Worm (Caenorhabditis elegans) whole organism, L1 larva: ENCODE results near the gene lsd-1.

ENCODE experiments used
- C04F5.9 ChIP-seq: sonication (generic microtip); optimal IDR thresholded peaks from 2 replicates; lab custom pipeline; 2016; ENCODE audit warnings: missing genetic modification characterization, missing compliant biosample characterization
- C34B4.2 ChIP-seq: sonication (generic microtip); optimal IDR thresholded peaks from 2 replicates; lab custom pipeline; 2017; ENCODE audit warnings: mild to moderate bottlenecking, missing genetic modification characterization, missing compliant biosample characterization
- F16B12.6 ChIP-seq: fragments of 150-350 bp; optimal IDR thresholded peaks from 2 replicates; lab custom pipeline; 2014; ENCODE audit warnings: missing biosample characterization, missing genetic modification characterization
- Y116A8C.19 ChIP-seq: sonication (generic microtip); optimal IDR thresholded peaks from 2 replicates; lab custom pipeline; 2016; ENCODE audit warnings: missing compliant biosample characterization, missing genetic modification characterization, borderline replicate concordance
- aly-2 ChIP-seq: fragments of 150-350 bp; optimal IDR thresholded peaks from 2 replicates; lab custom pipeline; 2014; ENCODE audit warnings: missing biosample characterization, missing genetic modification characterization
- ama-1 ChIP-seq: fragments of 150-350 bp; optimal IDR thresholded peaks from 2 replicates; lab custom pipeline; 2014
- blmp-1 ChIP-seq: fragments of 150-350 bp; optimal IDR thresholded peaks from 2 replicates; lab custom pipeline; 2014; ENCODE audit warnings: missing biosample characterization, missing genetic modification characterization
- ceh-63 ChIP-seq: fragments of 200-800 bp; sonication (Bioruptor generic); optimal IDR thresholded peaks from 2 replicates; lab custom pipeline; 2018; ENCODE audit warnings: mild to moderate bottlenecking, missing genetic modification characterization, missing compliant biosample characterization
- ceh-82 ChIP-seq, 3 experiments: fragments of 150-350 bp in 1 of 3; sonication (generic microtip) in 2 of 3; optimal IDR thresholded peaks; 2 replicates each; lab custom pipeline; 2014 to 2017; ENCODE audit warnings: missing biosample characterization in 3 of 3, missing genetic modification characterization in 3 of 3
- ceh-90 ChIP-seq: sonication (generic microtip); optimal IDR thresholded peaks from 2 replicates; lab custom pipeline; 2016; ENCODE audit warnings: missing genetic modification characterization, missing compliant biosample characterization
- ces-1 ChIP-seq: fragments of 150-350 bp; optimal IDR thresholded peaks from 2 replicates; lab custom pipeline; 2014; ENCODE audit warnings: missing biosample characterization, missing genetic modification reagents, missing genetic modification characterization
- dpl-1 ChIP-seq, 3 experiments: fragments of 150-350 bp in 2 of 3; sonication (generic microtip) in 1 of 3; optimal IDR thresholded peaks; 2 replicates each; lab custom pipeline; 2014 to 2017; ENCODE audit warnings: missing biosample characterization in 3 of 3, missing genetic modification characterization in 3 of 3, missing genetic modification reagents in 3 of 3
- efl-1 ChIP-seq, 4 experiments: fragments of 150-350 bp; optimal IDR thresholded peaks in 3 of 4; peaks in 1 of 4; 1 replicate in 1 of 4; 2 replicates in 3 of 4; lab custom pipeline; 2014; ENCODE audit warnings: missing biosample characterization in 2 of 4, missing genetic modification characterization in 2 of 4, missing genetic modification reagents in 2 of 4
- elt-2 ChIP-seq: sonication (generic microtip); optimal IDR thresholded peaks from 2 replicates; lab custom pipeline; 2016; ENCODE audit warnings: missing genetic modification characterization, mild to moderate bottlenecking, inconsistent platforms, missing compliant biosample characterization, missing genetic modification reagents
- elt-3 ChIP-seq, 6 experiments: fragments of 150-350 bp in 1 of 6; sonication (generic microtip); optimal IDR thresholded peaks; 2 replicates each; lab custom pipeline; 2017 to 2018; ENCODE audit warnings: missing biosample characterization in 6 of 6, missing genetic modification characterization in 6 of 6, inconsistent platforms in 1 of 6
- ets-5 ChIP-seq: fragments of 200-800 bp; sonication (Bioruptor generic); IDR thresholded peaks from 2 replicates; pipeline ENCODE4 v1.3.6; 2022; ENCODE audit warnings: missing genetic modification characterization, missing compliant biosample characterization
- fkh-4 ChIP-seq: sonication (generic microtip); optimal IDR thresholded peaks from 2 replicates; lab custom pipeline; 2016; ENCODE audit warnings: missing compliant biosample characterization, missing genetic modification characterization, borderline replicate concordance
- fkh-8 ChIP-seq: sonication (generic microtip); optimal IDR thresholded peaks from 2 replicates; lab custom pipeline; 2016; ENCODE audit warnings: mild to moderate bottlenecking, missing genetic modification characterization, missing compliant biosample characterization
- grh-1 ChIP-seq: fragments of 200-800 bp; sonication (Bioruptor generic); IDR thresholded peaks from 2 replicates; pipeline ENCODE4 v1.3.6; 2022; ENCODE audit warnings: missing genetic modification reagents, missing genetic modification characterization, missing compliant biosample characterization
- hlh-4 ChIP-seq: sonication (generic microtip); optimal IDR thresholded peaks from 2 replicates; lab custom pipeline; 2016; ENCODE audit warnings: mild to moderate bottlenecking, missing genetic modification characterization, missing compliant biosample characterization
- irx-1 ChIP-seq: sonication (generic microtip); optimal IDR thresholded peaks from 2 replicates; lab custom pipeline; 2016; ENCODE audit warnings: missing genetic modification characterization, missing compliant biosample characterization
- jun-1 ChIP-seq: fragments of 150-350 bp; optimal IDR thresholded peaks from 2 replicates; lab custom pipeline; 2014; ENCODE audit warnings: missing biosample characterization, missing genetic modification reagents, missing genetic modification characterization
- lin-14 ChIP-seq: fragments of 200-800 bp; sonication (Bioruptor generic); optimal IDR thresholded peaks from 2 replicates; lab custom pipeline; 2018; ENCODE audit warnings: mild to moderate bottlenecking, missing genetic modification characterization, moderate library complexity, missing compliant biosample characterization
- lin-35 ChIP-seq, 2 experiments: fragments of 150-350 bp; optimal IDR thresholded peaks; 2 replicates each; lab custom pipeline; 2014; ENCODE audit warnings: missing biosample characterization in 2 of 2, missing genetic modification characterization in 2 of 2, missing genetic modification reagents in 2 of 2
- lin-39 ChIP-seq: fragments of 150-350 bp; optimal IDR thresholded peaks from 2 replicates; lab custom pipeline; 2014; ENCODE audit warnings: missing biosample characterization, missing genetic modification reagents, missing genetic modification characterization
- lsy-2 ChIP-seq, 2 experiments: fragments of 150-350 bp; optimal IDR thresholded peaks; 2 replicates each; lab custom pipeline; 2014; ENCODE audit warnings: missing biosample characterization in 2 of 2, missing genetic modification characterization in 2 of 2
- nhr-19 ChIP-seq: fragments of 200-800 bp; sonication (Bioruptor generic); conservative IDR thresholded peaks from 2 replicates; pipeline ENCODE4 v1.3.6; 2022; ENCODE audit warnings: missing genetic modification characterization, missing compliant biosample characterization
- nhr-20 ChIP-seq: sonication (generic microtip); optimal IDR thresholded peaks from 2 replicates; lab custom pipeline; 2016; ENCODE audit warnings: mild to moderate bottlenecking, missing genetic modification characterization, missing compliant biosample characterization
- nhr-237 ChIP-seq: fragments of 150-350 bp; optimal IDR thresholded peaks from 2 replicates; lab custom pipeline; 2014; ENCODE audit warnings: missing biosample characterization, missing genetic modification characterization
- nhr-28 ChIP-seq: fragments of 150-350 bp; optimal IDR thresholded peaks from 2 replicates; lab custom pipeline; 2014; ENCODE audit warnings: missing biosample characterization, missing genetic modification characterization
- nhr-47 ChIP-seq: sonication (generic microtip); optimal IDR thresholded peaks from 2 replicates; lab custom pipeline; 2016; ENCODE audit warnings: mild to moderate bottlenecking, missing genetic modification characterization, moderate library complexity, missing compliant biosample characterization
- nhr-71 ChIP-seq: sonication (generic microtip); optimal IDR thresholded peaks from 2 replicates; lab custom pipeline; 2016; ENCODE audit warnings: mild to moderate bottlenecking, missing genetic modification characterization, moderate library complexity, missing compliant biosample characterization
- nhr-76 ChIP-seq: sonication (generic microtip); optimal IDR thresholded peaks from 2 replicates; lab custom pipeline; 2017; ENCODE audit warnings: missing biosample characterization, missing genetic modification characterization
- nhr-84 ChIP-seq: sonication (generic microtip); optimal IDR thresholded peaks from 2 replicates; lab custom pipeline; 2017; ENCODE audit warnings: missing biosample characterization, missing genetic modification characterization
- nhr-85 ChIP-seq: sonication (generic microtip); peaks from one replicate; lab custom pipeline; 2016; ENCODE audit warnings: missing genetic modification characterization, inconsistent platforms, missing compliant biosample characterization
- pag-3 ChIP-seq: sonication (generic microtip); optimal IDR thresholded peaks from 2 replicates; lab custom pipeline; 2017; ENCODE audit warnings: missing genetic modification characterization, mild to moderate bottlenecking, missing compliant biosample characterization, antibody characterized with exemption, borderline replicate concordance; ENCODE audit not compliant: insufficient read depth
- pax-3 ChIP-seq: fragments of 200-800 bp; sonication (Bioruptor generic); optimal IDR thresholded peaks from 2 replicates; lab custom pipeline; 2018; ENCODE audit warnings: mild to moderate bottlenecking, missing genetic modification characterization, moderate library complexity, missing compliant biosample characterization
- skn-1 ChIP-seq: fragments of 150-350 bp; optimal IDR thresholded peaks from 2 replicates; lab custom pipeline; 2014; ENCODE audit warnings: missing biosample characterization, missing genetic modification characterization
- snu-23 ChIP-seq: sonication (generic microtip); optimal IDR thresholded peaks from 2 replicates; lab custom pipeline; 2016; ENCODE audit warnings: missing genetic modification characterization, missing compliant biosample characterization
- sox-4 ChIP-seq: sonication (generic microtip); optimal IDR thresholded peaks from 2 replicates; lab custom pipeline; 2016; ENCODE audit warnings: missing genetic modification characterization, missing compliant biosample characterization
- sptf-1 ChIP-seq: fragments of 150-350 bp; optimal IDR thresholded peaks from 2 replicates; lab custom pipeline; 2014; ENCODE audit warnings: missing biosample characterization, missing genetic modification characterization
- sup-37 ChIP-seq: fragments of 200-800 bp; sonication (Bioruptor generic); optimal IDR thresholded peaks from 2 replicates; lab custom pipeline; 2018; ENCODE audit warnings: mild to moderate bottlenecking, missing genetic modification characterization, missing compliant biosample characterization
- tbx-2 ChIP-seq: sonication (generic microtip); optimal IDR thresholded peaks from 2 replicates; lab custom pipeline; 2016; ENCODE audit warnings: missing genetic modification characterization, missing compliant biosample characterization
- unc-130 ChIP-seq: fragments of 150-350 bp; optimal IDR thresholded peaks from 2 replicates; lab custom pipeline; 2017; ENCODE audit warnings: missing biosample characterization, missing genetic modification characterization, inconsistent platforms
- unc-30 ChIP-seq: sonication (generic microtip); optimal IDR thresholded peaks from 2 replicates; lab custom pipeline; 2017; ENCODE audit warnings: missing biosample characterization, missing genetic modification characterization
- unc-62 ChIP-seq: fragments of 150-350 bp; optimal IDR thresholded peaks from 2 replicates; lab custom pipeline; 2014; ENCODE audit warnings: missing biosample characterization, missing genetic modification reagents, missing genetic modification characterization
- unc-98 ChIP-seq: fragments of 200-800 bp; sonication (Bioruptor generic); IDR thresholded peaks from 2 replicates; pipeline ENCODE4 v1.3.6; 2022; ENCODE audit warnings: missing genetic modification characterization, missing compliant biosample characterization
- vab-15 ChIP-seq: sonication (generic microtip); optimal IDR thresholded peaks from 2 replicates; lab custom pipeline; 2017; ENCODE audit warnings: missing genotype, mild to moderate bottlenecking, missing genetic modification characterization, missing compliant biosample characterization

Gene lsd-1

DNA sequence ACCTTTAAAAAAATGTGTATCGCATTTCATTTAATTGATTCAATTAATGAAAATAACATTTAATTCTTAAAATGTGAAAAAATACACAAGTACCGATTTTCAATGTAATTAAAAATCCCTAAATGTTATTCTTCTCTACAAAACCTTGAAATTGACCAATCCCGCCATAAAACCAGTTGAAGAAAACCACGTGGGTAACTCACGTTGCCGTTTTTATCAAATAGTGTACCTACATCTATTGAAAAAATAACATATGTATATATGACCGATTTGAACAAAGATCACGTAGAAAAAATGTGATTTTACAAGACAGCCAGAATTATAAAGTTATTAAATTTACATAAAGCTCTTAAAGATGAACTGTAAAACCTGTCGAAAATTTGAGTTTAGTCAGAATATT lies 16.5 kb downstream of the lsd-1 start (continued):
- no peak for TF ChIP-seq ceh-90
- TF ChIP-seq nhr-71: peak; percentile 13
- TF ChIP-seq dpl-1 (GFP tag; optimal IDR thresholded peaks at IDR 0.05; lab: Kevin White, UChicago): no peak
- TF ChIP-seq fkh-8 (tag; lab: Kevin White, UChicago): no peak
- TF ChIP-seq lin-35 (GFP tag; optimal IDR thresholded peaks at IDR 0.05; lab: Kevin White, UChicago): peak in 1 of 2 experiments; percentile 40
- TF ChIP-seq grh-1: peak; percentile 65; the same call in 1 of the 2 replicates
- no peak for TF ChIP-seq lsy-2 (tag; optimal IDR thresholded peaks at IDR 0.05; lab: Kevin White, UChicago)
- no peak for TF ChIP-seq lin-39 (tag; lab: Kevin White, UChicago)
- no peak for TF ChIP-seq nhr-237 (tag; lab: Kevin White, UChicago)
- peak; percentile 53 for TF ChIP-seq lin-14 (GFP tag; lab: Kevin White, UChicago)
- TF ChIP-seq tbx-2 (tag; lab: Kevin White, UChicago): peak; percentile 24
- peak; percentile 84 for TF ChIP-seq nhr-85 (tag; lab: Kevin White, UChicago)
- TF ChIP-seq snu-23: peak; percentile 13
- TF ChIP-seq, all 84 proteins: peak for 11

DNA sequence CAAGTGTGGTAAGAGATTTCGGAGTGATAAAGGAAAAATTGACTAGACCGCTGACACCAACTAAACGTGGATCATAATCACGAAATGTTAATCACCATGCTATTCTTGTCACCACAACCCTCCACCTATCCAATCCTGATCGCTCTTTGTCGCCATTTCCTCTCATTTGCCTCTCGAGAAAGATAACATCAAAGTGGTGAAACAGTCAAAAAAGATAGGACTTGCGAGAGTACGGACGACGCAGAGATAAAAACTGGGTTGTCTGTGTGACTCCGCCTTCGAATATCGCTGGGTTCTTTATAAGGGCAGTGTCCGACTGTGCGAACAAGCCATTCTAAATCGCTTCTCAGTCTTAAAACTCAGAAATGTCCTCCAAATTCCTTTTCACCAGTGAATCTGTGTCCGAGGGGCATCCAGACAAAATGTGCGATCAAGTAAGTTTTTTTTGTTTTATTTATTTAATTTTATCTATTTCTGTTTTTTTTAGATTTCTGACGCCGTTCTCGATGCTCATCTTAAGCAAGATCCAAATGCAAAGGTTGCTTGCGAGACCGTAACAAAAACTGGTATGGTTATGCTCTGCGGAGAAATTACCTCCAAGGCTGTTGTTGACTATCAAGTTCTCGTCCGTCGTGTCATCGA lies 17.1 kb downstream of the lsd-1 start, which contains the start of gene sams-1:
Gene sams-1, plus strand, starts transcription at position 300 of the 642 bp plus-strand sequence.
- TF ChIP-seq nhr-47 (tag; lab: Kevin White, UChicago) (peak; percentile 23), vab-15 (no peak), ceh-63 (GFP tag; lab: Kevin White, UChicago) (no peak), nhr-19 (peak; percentile 40), nhr-20 (tag; lab: Kevin White, UChicago) (peak; percentile 40), elt-2 (peak; percentile 50), hlh-4 (tag; lab: Kevin White, UChicago) (no peak), lin-35 (GFP tag; optimal IDR thresholded peaks at IDR 0.05; lab: Kevin White, UChicago) (peak in 1 of 2 experiments; percentile 39), ces-1 (no peak), nhr-71 (peak; percentile 16), unc-62 (GFP tag; lab: Kevin White, UChicago) (no peak), efl-1 (optimal IDR thresholded peaks at IDR 0.05; lab: Kevin White, UChicago) (no peak), efl-1 (GFP tag; optimal IDR thresholded peaks at IDR 0.05 in 1 of 2; lab: Kevin White, UChicago) (peak in 1 of 2 experiments; percentile 8), snu-23 (peak; percentile 39), sox-4 (tag; lab: Kevin White, UChicago) (no peak), ama-1 (lab: Kevin White, UChicago) (peak; percentile 78), nhr-85 (tag; lab: Kevin White, UChicago) (peak; percentile 72), nhr-84 (tag; lab: Kevin White, UChicago) (no peak), lin-14 (GFP tag; lab: Kevin White, UChicago) (peak; percentile 38), elt-3 (tag; optimal IDR thresholded peaks at IDR 0.05; lab: Kevin White, UChicago) (peak in 1 of 6 experiments; percentile 59), blmp-1 (tag; lab: Kevin White, UChicago) (peak; percentile 68), C34B4.2 (tag; lab: Kevin White, UChicago) (no peak), ceh-82 (tag; optimal IDR thresholded peaks at IDR 0.05; lab: Kevin White, UChicago) (no peak), jun-1 (tag; lab: Kevin White, UChicago) (no peak), sup-37 (GFP tag; lab: Kevin White, UChicago) (no peak), fkh-4 (tag; lab: Kevin White, UChicago) (no peak), skn-1 (tag; lab: Kevin White, UChicago) (peak; percentile 30), pax-3 (tag; lab: Kevin White, UChicago) (no peak), F16B12.6 (no peak), ets-5 (GFP tag; lab: Robert Waterston, UW) (no peak)

ce11 chrX:11967034-11967433 lies 18.4 kb downstream of the lsd-1 start:
- TF ChIP-seq sup-37 (GFP tag; lab: Kevin White, UChicago) (no peak), F16B12.6 (no peak), nhr-71 (no peak), Y116A8C.19 (tag; lab: Kevin White, UChicago) (no peak), irx-1 (no peak), ceh-90 (no peak), unc-30 (no peak), aly-2 (tag; lab: Kevin White, UChicago) (no peak), nhr-28 (tag; lab: Kevin White, UChicago) (no peak), unc-130 (tag; lab: Kevin White, UChicago) (no peak), unc-98 (no peak), nhr-76 (tag; lab: Kevin White, UChicago) (no peak), nhr-19 (no peak), pag-3 (tag; lab: Kevin White, UChicago) (no peak), ceh-82 (tag; optimal IDR thresholded peaks at IDR 0.05; lab: Kevin White, UChicago) (no peak), C04F5.9 (tag; lab: Kevin White, UChicago) (no peak), nhr-20 (tag; lab: Kevin White, UChicago) (no peak), sptf-1 (tag; lab: Kevin White, UChicago) (no peak), ets-5 (GFP tag; lab: Robert Waterston, UW) (no peak)
